Fruit fly (Drosophila melanogaster) whole organism, embryonic: ENCODE results near the gene CG2059.

ENCODE experiments used
- Blimp-1 ChIP-seq: fragments of 200-800 bp; sonication (Bioruptor generic); optimal IDR thresholded peaks from 3 replicates; lab custom pipeline; 2018; ENCODE audit warnings: missing biosample characterization, missing genetic modification characterization, mild to moderate bottlenecking, moderate library complexity, missing genetic modification reagents
- CG10209 ChIP-seq: fragments of 200-800 bp; sonication (Bioruptor generic); optimal IDR thresholded peaks from 3 replicates; lab custom pipeline; 2017; ENCODE audit warnings: missing biosample characterization, mild to moderate bottlenecking, missing genetic modification characterization, missing genetic modification reagents
- CG10321 ChIP-seq: fragments of 200-800 bp; sonication (Bioruptor generic); IDR thresholded peaks from 2 replicates; pipeline ENCODE4 v1.3.6; 2022; ENCODE audit warnings: missing biosample characterization, missing genetic modification characterization
- CG10366 ChIP-seq: fragments of 200-800 bp; sonication (Bioruptor generic); IDR thresholded peaks from 2 replicates; pipeline ENCODE4 v1.3.6; 2022; ENCODE audit warnings: missing biosample characterization, missing genetic modification characterization
- CG12744 ChIP-seq: fragments of 200-800 bp; sonication (Bioruptor generic); optimal IDR thresholded peaks from 2 replicates; lab custom pipeline; 2016; ENCODE audit warnings: missing biosample characterization, missing genetic modification characterization
- CG1529 ChIP-seq: fragments of 200-800 bp; sonication (Bioruptor generic); optimal IDR thresholded peaks from 3 replicates; lab custom pipeline; 2018; ENCODE audit warnings: missing biosample characterization, missing genetic modification characterization
- CG17568 ChIP-seq: fragments of 200-800 bp; sonication (Bioruptor generic); optimal IDR thresholded peaks from 2 replicates; lab custom pipeline; 2018; ENCODE audit warnings: missing biosample characterization, mild to moderate bottlenecking, missing genetic modification characterization, moderate library complexity
- CG2116 ChIP-seq: fragments of 200-800 bp; sonication (Bioruptor generic); optimal IDR thresholded peaks from 3 replicates; lab custom pipeline; 2018; ENCODE audit warnings: missing biosample characterization, mild to moderate bottlenecking, missing genetic modification characterization
- CG2120 ChIP-seq: fragments of 200-800 bp; sonication (Bioruptor generic); optimal IDR thresholded peaks from 3 replicates; lab custom pipeline; 2016; ENCODE audit warnings: missing biosample characterization, missing genetic modification characterization
- CG2712 ChIP-seq: fragments of 200-800 bp; optimal IDR thresholded peaks from 3 replicates; lab custom pipeline; 2019; ENCODE audit warnings: missing biosample characterization, mild to moderate bottlenecking, missing genetic modification characterization, moderate library complexity
- CG31224 ChIP-seq: fragments of 200-800 bp; sonication (Bioruptor generic); IDR thresholded peaks from 2 replicates; pipeline ENCODE4 v1.3.6; 2022; ENCODE audit warnings: missing biosample characterization, missing genetic modification characterization
- CG34224 ChIP-seq: fragments of 200-800 bp; sonication (Bioruptor generic); IDR thresholded peaks from 3 replicates; pipeline ENCODE4 v1.3.6; 2022; ENCODE audit warnings: missing biosample characterization, missing genetic modification characterization; ENCODE audit not compliant: partially characterized antibody
- CG7357 ChIP-seq: fragments of 200-800 bp; sonication (Bioruptor generic); IDR thresholded peaks from 3 replicates; pipeline ENCODE4 v1.3.6; 2022; ENCODE audit warnings: missing biosample characterization, missing genetic modification characterization
- CG8281 ChIP-seq: fragments of 200-800 bp; sonication (Bioruptor generic); optimal IDR thresholded peaks from 2 replicates; lab custom pipeline; 2018; ENCODE audit warnings: missing biosample characterization, mild to moderate bottlenecking, missing genetic modification characterization, moderate library complexity
- CG9437 ChIP-seq: fragments of 200-800 bp; sonication (Bioruptor generic); optimal IDR thresholded peaks from 2 replicates; lab custom pipeline; 2018; ENCODE audit warnings: missing biosample characterization, mild to moderate bottlenecking, missing genetic modification characterization
- Camta ChIP-seq: fragments of 200-800 bp; sonication (Bioruptor generic); optimal IDR thresholded peaks from 2 replicates; lab custom pipeline; 2016; ENCODE audit warnings: missing biosample characterization, missing genetic modification characterization
- Dad ChIP-seq: fragments of 200-800 bp; sonication (Bioruptor generic); optimal IDR thresholded peaks from 3 replicates; lab custom pipeline; 2016; ENCODE audit warnings: missing biosample characterization, missing genetic modification characterization
- Dp ChIP-seq: fragments of 200-800 bp; sonication (Bioruptor generic); optimal IDR thresholded peaks from 2 replicates; lab custom pipeline; 2018; ENCODE audit warnings: missing biosample characterization, mild to moderate bottlenecking, missing genetic modification characterization, moderate library complexity
- Ets65A ChIP-seq: fragments of 200-800 bp; sonication (Bioruptor generic); peaks from one replicate; lab custom pipeline; 2016; ENCODE audit warnings: missing biosample characterization, missing genetic modification characterization
- Fer2 ChIP-seq: fragments of 200-800 bp; sonication (Bioruptor generic); optimal IDR thresholded peaks from 2 replicates; lab custom pipeline; 2018; ENCODE audit warnings: missing biosample characterization, mild to moderate bottlenecking, missing genetic modification characterization, moderate library complexity
- H2.0 ChIP-seq: fragments of 200-800 bp; sonication (Bioruptor generic); IDR thresholded peaks from 2 replicates; pipeline ENCODE4 v1.3.6; 2022; ENCODE audit warnings: missing biosample characterization, missing genetic modification characterization
- Hsf ChIP-seq: fragments of 200-800 bp; sonication (Bioruptor generic); optimal IDR thresholded peaks from 3 replicates; lab custom pipeline; 2016; ENCODE audit warnings: missing biosample characterization, missing genetic modification characterization
- Mad ChIP-seq: fragments of 200-800 bp; sonication (Bioruptor generic); optimal IDR thresholded peaks from 2 replicates; lab custom pipeline; 2016; ENCODE audit warnings: missing biosample characterization, missing genetic modification characterization
- Myb ChIP-seq: fragments of 200-800 bp; sonication (Bioruptor generic); optimal IDR thresholded peaks from 2 replicates; lab custom pipeline; 2016; ENCODE audit warnings: missing biosample characterization, missing genetic modification characterization
- Pdp1 ChIP-seq, 2 experiments: fragments of 200-800 bp; sonication (Bioruptor generic); optimal IDR thresholded peaks; 3 replicates each; lab custom pipeline; 2016; ENCODE audit warnings: missing biosample characterization in 2 of 2, missing genetic modification characterization in 2 of 2, mild to moderate bottlenecking in 1 of 2, moderate library complexity in 1 of 2
- Side ChIP-seq: fragments of 200-800 bp; sonication (Bioruptor generic); optimal IDR thresholded peaks from 2 replicates; lab custom pipeline; 2016; ENCODE audit warnings: missing biosample characterization, missing genetic modification characterization
- Sox102F ChIP-seq: fragments of 200-800 bp; sonication (Bioruptor generic); optimal IDR thresholded peaks from 2 replicates; lab custom pipeline; 2018; ENCODE audit warnings: missing biosample characterization, mild to moderate bottlenecking, missing genetic modification characterization, moderate library complexity
- Sry-δ ChIP-seq: fragments of 200-800 bp; sonication (Bioruptor generic); optimal IDR thresholded peaks from 2 replicates; lab custom pipeline; 2016; ENCODE audit warnings: missing biosample characterization, missing genetic modification characterization
- ap ChIP-seq: fragments of 200-800 bp; sonication (Bioruptor generic); IDR thresholded peaks from 2 replicates; pipeline ENCODE4 v1.3.6; 2022; ENCODE audit warnings: missing biosample characterization, missing genetic modification characterization
- bab2 ChIP-seq: fragments of 200-800 bp; sonication (Bioruptor generic); optimal IDR thresholded peaks from 2 replicates; lab custom pipeline; 2016; ENCODE audit warnings: missing biosample characterization, missing genetic modification characterization
- bsh ChIP-seq, 2 experiments: fragments of 200-800 bp; sonication (Bioruptor generic); optimal IDR thresholded peaks; 2 replicates each; lab custom pipeline; 2017 to 2018; ENCODE audit warnings: mild to moderate bottlenecking in 2 of 2, missing biosample characterization in 2 of 2, missing genetic modification characterization in 2 of 2, moderate library complexity in 1 of 2
- cg ChIP-seq: fragments of 200-800 bp; sonication (Bioruptor generic); optimal IDR thresholded peaks from 3 replicates; lab custom pipeline; 2019; ENCODE audit warnings: missing biosample characterization, mild to moderate bottlenecking, missing genetic modification characterization, moderate library complexity
- chn ChIP-seq: fragments of 200-800 bp; sonication (Bioruptor generic); optimal IDR thresholded peaks from 2 replicates; lab custom pipeline; 2016; ENCODE audit warnings: missing biosample characterization, missing genetic modification characterization
- dan ChIP-seq: fragments of 200-800 bp; sonication (Bioruptor generic); IDR thresholded peaks from 2 replicates; pipeline ENCODE4 v1.3.6; 2022; ENCODE audit warnings: missing biosample characterization, missing genetic modification characterization
- dati ChIP-seq: fragments of 200-800 bp; sonication (Bioruptor generic); IDR thresholded peaks from 2 replicates; pipeline ENCODE4 v1.3.6; 2022; ENCODE audit warnings: missing biosample characterization, missing genetic modification characterization
- dmrt99B ChIP-seq: fragments of 200-800 bp; sonication (Bioruptor generic); optimal IDR thresholded peaks from 2 replicates; lab custom pipeline; 2018; ENCODE audit warnings: missing biosample characterization, mild to moderate bottlenecking, missing genetic modification characterization, moderate library complexity
- grau ChIP-seq: fragments of 200-800 bp; optimal IDR thresholded peaks from 3 replicates; lab custom pipeline; 2019; ENCODE audit warnings: missing biosample characterization, mild to moderate bottlenecking, missing genetic modification characterization, moderate library complexity
- grn ChIP-seq: fragments of 200-800 bp; sonication (Bioruptor generic); optimal IDR thresholded peaks from 3 replicates; lab custom pipeline; 2017; ENCODE audit warnings: missing biosample characterization, missing genetic modification characterization
- kni ChIP-seq: fragments of 200-800 bp; sonication (Bioruptor generic); optimal IDR thresholded peaks from 3 replicates; lab custom pipeline; 2017; ENCODE audit warnings: mild to moderate bottlenecking, missing biosample characterization, missing genetic modification reagents, missing genetic modification characterization
- mirr ChIP-seq: fragments of 200-800 bp; sonication (Bioruptor generic); optimal IDR thresholded peaks from 3 replicates; lab custom pipeline; 2018; ENCODE audit warnings: missing biosample characterization, mild to moderate bottlenecking, missing genetic modification characterization
- nom ChIP-seq: fragments of 200-800 bp; sonication (Bioruptor generic); optimal IDR thresholded peaks from 2 replicates; lab custom pipeline; 2017; ENCODE audit warnings: missing biosample characterization, missing genetic modification characterization, mild to moderate bottlenecking, moderate library complexity, missing genetic modification reagents
- psq ChIP-seq: fragments of 200-800 bp; sonication (Bioruptor generic); optimal IDR thresholded peaks from 2 replicates; lab custom pipeline; 2017; ENCODE audit warnings: missing biosample characterization, missing genetic modification characterization
- pzg ChIP-seq: fragments of 200-800 bp; sonication (Bioruptor generic); optimal IDR thresholded peaks from 3 replicates; lab custom pipeline; 2018; ENCODE audit warnings: missing biosample characterization, mild to moderate bottlenecking, missing genetic modification characterization, moderate library complexity
- sim ChIP-seq: fragments of 200-800 bp; sonication (Bioruptor generic); IDR thresholded peaks from 2 replicates; pipeline ENCODE4 v1.3.6; 2022; ENCODE audit warnings: missing biosample characterization, missing genetic modification characterization
- slbo ChIP-seq: fragments of 200-800 bp; sonication (Bioruptor generic); IDR thresholded peaks from 2 replicates; pipeline ENCODE4 v1.3.6; 2022; ENCODE audit warnings: missing biosample characterization, missing genetic modification characterization
- so ChIP-seq: fragments of 200-800 bp; sonication (Bioruptor generic); IDR thresholded peaks from 3 replicates; pipeline ENCODE4 v1.3.6; 2022; ENCODE audit warnings: missing biosample characterization, missing genetic modification characterization
- sr ChIP-seq: fragments of 200-800 bp; sonication (Bioruptor generic); IDR thresholded peaks from 3 replicates; pipeline ENCODE4 v1.3.6; 2022; ENCODE audit warnings: missing biosample characterization, missing genetic modification characterization
- tin ChIP-seq: fragments of 200-800 bp; sonication (Bioruptor generic); optimal IDR thresholded peaks from 3 replicates; lab custom pipeline; 2016; ENCODE audit warnings: missing biosample characterization, missing genetic modification characterization
- unpg ChIP-seq: fragments of 200-800 bp; sonication (Bioruptor generic); optimal IDR thresholded peaks from 3 replicates; lab custom pipeline; 2018; ENCODE audit warnings: missing biosample characterization, mild to moderate bottlenecking, missing genetic modification characterization, moderate library complexity
- usp ChIP-seq: fragments of >200 bp; optimal IDR thresholded peaks from 2 replicates; lab custom pipeline; 2017; ENCODE audit warnings: missing biosample characterization, missing genetic modification characterization
- vnd ChIP-seq: fragments of 200-800 bp; sonication (Bioruptor generic); IDR thresholded peaks from 3 replicates; pipeline ENCODE4 v1.3.6; 2022; ENCODE audit warnings: missing biosample characterization, missing genetic modification characterization; ENCODE audit not compliant: partially characterized antibody
- zfh2 ChIP-seq: fragments of 200-800 bp; sonication (Bioruptor generic); optimal IDR thresholded peaks from 2 replicates; lab custom pipeline; 2016; ENCODE audit warnings: missing biosample characterization, missing genetic modification characterization

CG2059 gene

DNA sequence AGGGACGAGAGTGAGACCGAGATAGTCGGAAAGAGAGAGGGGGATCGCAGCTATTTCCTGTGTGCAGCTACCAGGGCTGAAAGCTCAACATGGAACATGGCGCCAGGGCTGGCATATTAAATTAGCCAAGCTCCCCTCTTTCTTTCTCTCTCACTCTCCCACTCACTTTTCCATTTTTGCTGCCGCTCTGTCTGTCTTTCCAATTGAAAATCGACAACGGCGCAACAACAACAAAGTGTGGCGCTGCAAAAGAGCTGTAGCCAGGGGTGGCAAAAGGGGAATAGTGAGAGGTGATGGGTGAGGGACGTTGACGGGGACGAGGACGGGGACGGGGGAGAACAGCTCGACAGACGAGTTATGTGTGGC, 14.2 kb downstream of the CG2059 start (continued):
- TF ChIP-seq CG2116 (GFP tag; lab: Kevin White, UChicago), result peak; percentile 19
- TF ChIP-seq Dad (GFP tag; lab: Kevin White, UChicago), result no peak
- no peak for TF ChIP-seq pzg (GFP tag; lab: Kevin White, UChicago)
- TF ChIP-seq dati, result no peak
- no peak for TF ChIP-seq vnd (GFP tag; lab: Robert Waterston, UW)
- TF ChIP-seq sim (GFP tag; lab: Robert Waterston, UW), result no peak
- peak; percentile 31 for TF ChIP-seq bab2 (GFP tag; lab: Kevin White, UChicago)
- TF ChIP-seq unpg (GFP tag; lab: Kevin White, UChicago), result peak; percentile 24
- TF ChIP-seq CG31224 (GFP tag; lab: Robert Waterston, UW), result no peak; the same call in 1 of the 2 replicates
- no peak for TF ChIP-seq chn (GFP tag; lab: Kevin White, UChicago)
- no peak for TF ChIP-seq CG7357 (GFP tag; lab: Robert Waterston, UW)
- no peak for TF ChIP-seq Pdp1 (GFP tag; optimal IDR thresholded peaks at IDR 0.05; lab: Kevin White, UChicago)
- no peak for TF ChIP-seq so (GFP tag; lab: Robert Waterston, UW)
- peak; percentile 27 for TF ChIP-seq Sox102F
- TF ChIP-seq zfh2 (GFP tag; lab: Kevin White, UChicago), result peak; percentile 4
- TF ChIP-seq Hsf (GFP tag; lab: Kevin White, UChicago), result no peak
- TF ChIP-seq CG2712 (tag; lab: Kevin White, UChicago), result peak; percentile 24
- no peak for TF ChIP-seq Sry-δ (GFP tag; lab: Kevin White, UChicago)
- TF ChIP-seq sr (GFP tag; lab: Robert Waterston, UW), result peak; percentile 54; the same call in 1 of the 3 replicates
- TF ChIP-seq Mad (GFP tag; lab: Kevin White, UChicago), result no peak
- TF ChIP-seq Blimp-1 (GFP tag; lab: Kevin White, UChicago), result peak; percentile 34
- no peak for TF ChIP-seq Ets65A (GFP tag; lab: Kevin White, UChicago)
- no peak for TF ChIP-seq Dp
- no peak for TF ChIP-seq CG9437
- no peak for TF ChIP-seq CG1529 (GFP tag; lab: Kevin White, UChicago)
- TF ChIP-seq tin (GFP tag; lab: Kevin White, UChicago), result no peak
- TF ChIP-seq grau (tag; lab: Kevin White, UChicago), result peak; percentile 5
- TF ChIP-seq dan (GFP tag; lab: Robert Waterston, UW), result no peak
- no peak for TF ChIP-seq cg
- TF ChIP-seq dmrt99B (tag; lab: Kevin White, UChicago), result peak; percentile 18
- 0 out of 2 replicates have a peak, but pooled peaks have one; percentile 7 for TF ChIP-seq CG10366 (GFP tag; lab: Robert Waterston, UW)
- no peak for TF ChIP-seq CG10209
- TF ChIP-seq H2.0, result no peak
- peak; percentile 8 for TF ChIP-seq Myb (GFP tag; lab: Kevin White, UChicago)
- 0 out of 2 replicates have a peak, but pooled peaks have one; percentile 15 for TF ChIP-seq slbo (GFP tag; lab: Robert Waterston, UW)
- no peak for TF ChIP-seq Camta (GFP tag; lab: Kevin White, UChicago)
- TF ChIP-seq CG2120 (GFP tag; lab: Kevin White, UChicago), result peak; percentile 13
- 0 out of 2 replicates have a peak, but pooled peaks have one; percentile 5 for TF ChIP-seq CG10321
- no peak for TF ChIP-seq usp (GFP tag; lab: Kevin White, UChicago)
- TF ChIP-seq grn (GFP tag; lab: Kevin White, UChicago), result no peak
- no peak for TF ChIP-seq psq (GFP tag; lab: Kevin White, UChicago)
- no peak for TF ChIP-seq nom
- TF ChIP-seq Fer2 (tag; lab: Kevin White, UChicago), result no peak
- TF ChIP-seq CG8281 (tag; lab: Kevin White, UChicago), result no peak
- TF ChIP-seq mirr (GFP tag; lab: Kevin White, UChicago), result peak; percentile 31
- TF ChIP-seq CG17568 (GFP tag; lab: Kevin White, UChicago), result no peak
- TF ChIP-seq ap, result no peak
- TF ChIP-seq CG12744 (GFP tag; lab: Kevin White, UChicago), result no peak
- no peak for TF ChIP-seq Side (GFP tag; lab: Kevin White, UChicago)
- TF ChIP-seq bsh (GFP tag; optimal IDR thresholded peaks at IDR 0.05; lab: Kevin White, UChicago), result no peak
- TF ChIP-seq CG34224, result no peak
- no peak for TF ChIP-seq kni (GFP tag; lab: Kevin White, UChicago)
